Worm (Caenorhabditis elegans) whole organism, young adult: ENCODE data around the gene F09C8.1.

Experiments used
- Y56A3A.18 ChIP-seq: fragments of 200-800 bp; sonication (Bioruptor generic); IDR thresholded peaks from 2 replicates; pipeline ENCODE4 v1.3.6; 2022; ENCODE audit warnings: missing genetic modification reagents, missing genetic modification characterization, missing compliant biosample characterization
- akir-1 ChIP-seq: fragments of 200-800 bp; sonication (Bioruptor generic); optimal IDR thresholded peaks from 2 replicates; lab custom pipeline; 2018; ENCODE audit warnings: mild to moderate bottlenecking, missing genetic modification characterization, moderate library complexity, missing compliant biosample characterization
- unc-62 ChIP-seq: fragments of 150-350 bp; optimal IDR thresholded peaks from 2 replicates; lab custom pipeline; 2014; ENCODE audit warnings: missing biosample characterization, missing genetic modification reagents, missing genetic modification characterization

DNA sequence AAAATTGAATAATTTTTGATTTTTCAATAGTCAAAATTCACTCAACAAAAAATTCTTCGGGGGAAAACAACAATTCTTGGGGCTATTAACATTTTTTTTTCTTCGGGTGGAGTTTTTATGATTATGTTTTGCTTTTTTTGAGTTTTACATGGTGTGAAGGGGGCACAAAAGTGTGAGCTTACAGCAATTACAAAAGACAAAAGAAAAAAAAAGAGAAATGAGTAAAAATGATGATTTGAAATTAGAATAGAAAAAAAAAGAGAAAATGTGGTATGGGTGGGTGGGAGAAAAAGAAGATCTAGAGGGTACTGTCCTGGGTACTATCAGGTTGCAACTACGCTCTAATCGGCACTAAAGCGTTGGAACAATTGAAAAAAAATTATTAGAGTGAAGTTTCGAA, 22.5 kb downstream of the F09C8.1 start:
- TF ChIP-seq Y56A3A.18 = no peak
- TF ChIP-seq akir-1 (GFP tag; lab: Kevin White, UChicago) = no peak
- TF ChIP-seq unc-62 (GFP tag; lab: Kevin White, UChicago) = no peak
